Worm (Caenorhabditis elegans): ENCODE measurements around the gene ifa-3.

DNA sequence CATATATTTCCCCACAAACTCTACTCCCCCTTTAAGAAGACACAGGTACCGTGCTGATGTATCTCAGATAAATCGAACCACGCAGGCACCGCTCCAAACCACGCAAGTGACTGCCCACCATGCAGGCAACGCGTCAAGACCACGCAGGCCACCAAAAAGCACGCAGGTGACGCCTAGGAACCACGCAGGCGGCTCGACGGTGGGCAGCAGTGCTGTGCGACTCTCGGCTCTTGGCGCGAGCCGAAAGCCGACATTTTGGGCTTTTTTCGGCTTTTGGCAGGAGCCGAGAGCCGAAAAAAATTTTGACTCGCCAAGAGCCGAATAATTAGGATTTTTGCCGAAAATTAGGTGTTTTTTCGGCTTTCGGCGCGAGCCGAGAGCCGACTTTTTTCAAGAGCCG lies 26.7 kb downstream of the ifa-3 start:
- no peak for TF ChIP-seq pha-4 (tag; optimal IDR thresholded peaks at IDR 0.05)
- TF ChIP-seq lin-26 (GFP tag; IDR thresholded peaks at IDR 0.05): no peak
- no peak for TF ChIP-seq hlh-26 (GFP tag; conservative IDR thresholded peaks at IDR 0.05)
- TF ChIP-seq tbx-9 (tag; optimal IDR thresholded peaks at IDR 0.05; ENCODE audit: borderline replicate concordance): no peak
- no peak for TF ChIP-seq ztf-26 (tag; optimal IDR thresholded peaks at IDR 0.05)

Measured in whole organism, young adult.